Worm (Caenorhabditis elegans) whole organism, midembryonic: ENCODE data around the gene nhx-3.

Experiments
- cog-1 ChIP-seq: sonication (generic microtip); optimal IDR thresholded peaks from 2 replicates; lab custom pipeline; 2016; ENCODE audit warnings: missing genetic modification characterization, missing compliant biosample characterization
- tab-1 ChIP-seq: fragments of 200-800 bp; sonication (Bioruptor generic); IDR thresholded peaks from 2 replicates; pipeline ENCODE4 v1.3.6; 2022; ENCODE audit warnings: missing genetic modification characterization, missing compliant biosample characterization
- ztf-23 ChIP-seq: fragments of 200-800 bp; sonication (Bioruptor generic); IDR thresholded peaks from 2 replicates; pipeline ENCODE4 v1.3.6; 2022; ENCODE audit warnings: missing genetic modification reagents, missing genetic modification characterization, missing compliant biosample characterization
- ztf-29 ChIP-seq: fragments of 200-800 bp; sonication (Bioruptor generic); IDR thresholded peaks from 2 replicates; pipeline ENCODE4 v1.3.6; 2022; ENCODE audit warnings: missing genetic modification reagents, missing genetic modification characterization, missing compliant biosample characterization

- TF ChIP-seq tab-1, result no peak
- TF ChIP-seq ztf-29 (GFP tag; lab: Robert Waterston, UW), result no peak
- TF ChIP-seq cog-1, result no peak
- TF ChIP-seq ztf-23 (GFP tag; lab: Robert Waterston, UW), result no peak
These were observed 6.3 kb downstream of the nhx-3 start, which contains the start of gene srh-268 for ce11 chrV:7539015-7539414.
